Fruit fly (Drosophila melanogaster): ENCODE data around the gene mesh.

- TF ChIP-seq h (GFP tag; optimal IDR thresholded peaks at IDR 0.05): no peak
- no peak for TF ChIP-seq pan (optimal IDR thresholded peaks at IDR 0.05)
- no peak for TF ChIP-seq HLH106 (tag; optimal IDR thresholded peaks at IDR 0.05)
- TF ChIP-seq Mio (GFP tag; optimal IDR thresholded peaks at IDR 0.05): no peak
- TF ChIP-seq psq (GFP tag; optimal IDR thresholded peaks at IDR 0.05): no peak
Measured at dm6 chr3R:31241109-31241508, 45.5 kb upstream of the mesh start.
